Fruit fly (Drosophila melanogaster) whole organism, wandering third instar larva: Measurements from ENCODE around the gene APC4.

Experiments
- CrebA ChIP-seq: fragments of 200-800 bp; sonication (Bioruptor generic); optimal IDR thresholded peaks from 2 replicates; lab custom pipeline; 2016; ENCODE audit warnings: missing biosample characterization, mild to moderate bottlenecking, missing genetic modification characterization, borderline replicate concordance
- Dfd ChIP-seq: fragments of >200 bp; optimal IDR thresholded peaks from 2 replicates; lab custom pipeline; 2017; ENCODE audit warnings: missing biosample characterization, missing genetic modification characterization
- Hr83 ChIP-seq: fragments of 200-300 bp; sonication (Bioruptor generic); optimal IDR thresholded peaks from 2 replicates; lab custom pipeline; 2016; ENCODE audit warnings: missing biosample characterization, mild to moderate bottlenecking, missing genetic modification characterization, moderate library complexity; ENCODE audit not compliant: poor library complexity, severe bottlenecking
- Myc ChIP-seq: fragments of >200 bp; optimal IDR thresholded peaks from 2 replicates; lab custom pipeline; 2017
- OdsH ChIP-seq: fragments of 200-800 bp; sonication (Bioruptor generic); optimal IDR thresholded peaks from 2 replicates; lab custom pipeline; 2016; ENCODE audit warnings: missing biosample characterization, mild to moderate bottlenecking, missing genetic modification characterization
- dl ChIP-seq, 2 experiments: fragments of 175-275, 200-275 bp in 1 of 2; fragments of 200-275 bp in 1 of 2; sonication (Bioruptor generic); optimal IDR thresholded peaks; lab custom pipeline; 2018; ENCODE audit warnings: mild to moderate bottlenecking in 2 of 2, missing biosample characterization in 2 of 2, missing genetic modification characterization in 2 of 2, moderate library complexity in 2 of 2; ENCODE audit not compliant: partially characterized antibody in 2 of 2, insufficient read depth in 1 of 2
- dmrt93B ChIP-seq: fragments of 200-800 bp; sonication (Bioruptor generic); optimal IDR thresholded peaks from 2 replicates; lab custom pipeline; 2018; ENCODE audit warnings: missing biosample characterization, mild to moderate bottlenecking, missing genetic modification characterization
- fru ChIP-seq: fragments of 200-800 bp; sonication (Bioruptor generic); optimal IDR thresholded peaks from 3 replicates; lab custom pipeline; 2016; ENCODE audit warnings: missing biosample characterization, mild to moderate bottlenecking, missing genetic modification characterization
- jim ChIP-seq: fragments of 175-275, 200-325 bp; sonication (Bioruptor generic); optimal IDR thresholded peaks from 2 replicates; lab custom pipeline; 2016; ENCODE audit warnings: missing biosample characterization, mild to moderate bottlenecking, missing genetic modification characterization
- lola ChIP-seq: fragments of >200 bp; optimal IDR thresholded peaks from 2 replicates; lab custom pipeline; 2017; ENCODE audit warnings: missing biosample characterization, missing genetic modification characterization
- pan ChIP-seq: fragments of >200 bp; optimal IDR thresholded peaks from 2 replicates; lab custom pipeline; 2017
- usp ChIP-seq: fragments of >200 bp; optimal IDR thresholded peaks from 2 replicates; lab custom pipeline; 2017; ENCODE audit warnings: missing biosample characterization, missing genetic modification characterization

DNA sequence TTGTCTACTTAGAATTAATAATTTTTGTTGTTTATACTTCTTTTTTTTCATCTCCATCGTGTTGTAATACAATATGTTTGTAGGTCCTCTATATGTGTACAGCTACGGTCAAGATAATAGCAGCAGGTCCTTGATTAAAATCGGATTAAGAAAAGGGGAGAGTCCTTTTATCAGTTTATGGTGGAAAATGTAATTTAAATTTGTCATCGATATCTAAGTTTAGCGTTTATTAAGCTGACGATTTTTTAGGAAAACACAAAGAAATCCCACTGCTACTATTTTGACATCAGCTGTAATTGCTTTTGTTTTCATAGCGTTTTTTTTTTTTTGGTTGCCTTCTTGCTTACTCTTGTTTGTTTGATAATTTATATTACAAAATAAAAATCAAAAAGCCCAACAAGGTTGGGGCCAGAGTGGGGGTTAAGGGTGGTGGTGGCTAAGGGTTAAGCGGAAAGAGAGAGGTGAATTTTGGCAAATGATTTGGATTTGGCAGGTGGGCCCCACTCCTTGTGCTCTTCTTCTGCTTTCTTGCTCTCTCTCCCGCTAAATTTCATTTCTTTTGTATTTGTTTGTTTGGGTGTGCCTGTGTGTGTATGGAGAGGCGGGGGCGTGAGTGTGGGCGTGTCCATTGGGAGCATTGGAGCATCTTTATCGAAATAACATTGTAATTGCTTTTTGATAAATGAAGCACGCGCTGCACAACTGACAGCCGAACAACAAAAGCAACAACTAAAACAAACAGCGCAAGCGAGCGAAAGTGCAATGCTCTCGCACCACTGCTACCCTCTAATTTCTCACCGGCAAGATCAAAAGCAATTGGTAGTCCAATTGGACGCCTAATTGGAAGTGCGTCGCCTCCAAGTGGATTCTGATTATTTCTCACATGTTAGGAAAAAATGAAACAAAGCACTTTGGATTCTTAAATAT lies 38.4 kb downstream of the APC4 start:
- TF ChIP-seq CrebA (GFP tag; lab: Kevin White, UChicago) = no peak
- no peak for TF ChIP-seq pan (lab: Kevin White, UChicago)
- TF ChIP-seq Myc = no peak
- no peak for TF ChIP-seq dl (GFP tag; optimal IDR thresholded peaks at IDR 0.05; lab: Kevin White, UChicago; ENCODE audit: insufficient read depth in 1 of 2, partially characterized antibody in 2 of 2)
- TF ChIP-seq usp (GFP tag; lab: Kevin White, UChicago) = no peak
- TF ChIP-seq Hr83 = no peak
- no peak for TF ChIP-seq lola (GFP tag; lab: Kevin White, UChicago)
- TF ChIP-seq OdsH (GFP tag; lab: Kevin White, UChicago) = peak; percentile 2
- peak; percentile 49 for TF ChIP-seq fru (GFP tag; lab: Kevin White, UChicago)
- TF ChIP-seq Dfd (GFP tag; lab: Kevin White, UChicago) = no peak
- TF ChIP-seq dmrt93B (GFP tag; lab: Kevin White, UChicago) = peak; percentile 7
- TF ChIP-seq jim (GFP tag; lab: Kevin White, UChicago) = no peak
